Worm (Caenorhabditis elegans): ENCODE results near the gene mig-18.
"Not testable (repeated sequence)": the region's sequence is repeated elsewhere in the genome, so short reads cannot be mapped to it uniquely, and the experiment has no call there.

mig-18 gene

ce11 chrIII:13383159-13383558 lies 19.9 kb upstream of the mig-18 start:
- TF ChIP-seq ref-1 (GFP tag; conservative IDR thresholded peaks at IDR 0.05) (no peak), ztf-29 (GFP tag; IDR thresholded peaks at IDR 0.05) (no peak), klf-2 (GFP tag; conservative IDR thresholded peaks at IDR 0.05) (no peak), ztf-23 (GFP tag; IDR thresholded peaks at IDR 0.05) (no peak), flt-1 (GFP tag; IDR thresholded peaks at IDR 0.05) (no peak), med-1 (GFP tag; optimal IDR thresholded peaks at IDR 0.05; ENCODE audit: insufficient read depth) (no peak), T22C8.4 (GFP tag; IDR thresholded peaks at IDR 0.05) (no peak), tab-1 (GFP tag; IDR thresholded peaks at IDR 0.05) (no peak), cog-1 (tag; optimal IDR thresholded peaks at IDR 0.05) (no peak)

DNA sequence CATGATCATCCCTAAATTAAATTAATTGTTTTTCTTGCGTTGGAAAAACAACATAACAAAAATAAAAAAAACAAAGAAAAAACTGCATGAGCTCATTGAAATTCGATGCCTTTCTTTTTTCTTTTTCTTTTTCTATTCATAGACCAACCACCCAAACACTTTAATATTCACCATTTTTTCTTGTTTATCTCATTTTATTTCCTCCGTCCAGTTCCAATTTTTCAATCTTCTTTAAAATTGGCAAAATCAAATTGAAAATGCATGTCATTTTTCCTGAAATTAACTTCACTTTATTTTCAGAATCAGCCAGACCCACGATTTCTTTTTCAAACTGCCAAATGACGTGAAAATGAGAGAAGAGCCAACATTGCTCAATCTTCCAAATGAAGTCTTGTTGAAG lies 17.2 kb upstream of the mig-18 start, which contains the start of gene T03F6.4:
Gene T03F6.4 (plus strand): TSS at position 301 of the 400 bp plus-strand sequence.
- TF ChIP-seq klf-2 (GFP tag; conservative IDR thresholded peaks at IDR 0.05) (no peak), ztf-23 (GFP tag; IDR thresholded peaks at IDR 0.05) (no peak), cog-1 (tag; optimal IDR thresholded peaks at IDR 0.05) (no peak), ref-1 (GFP tag; conservative IDR thresholded peaks at IDR 0.05) (no peak), ztf-29 (GFP tag; IDR thresholded peaks at IDR 0.05) (no peak), T22C8.4 (GFP tag; IDR thresholded peaks at IDR 0.05) (no peak), tab-1 (GFP tag; IDR thresholded peaks at IDR 0.05) (no peak), flt-1 (GFP tag; IDR thresholded peaks at IDR 0.05) (no peak), med-1 (GFP tag; optimal IDR thresholded peaks at IDR 0.05; ENCODE audit: insufficient read depth) (no peak)

- TF ChIP-seq flt-1 (GFP tag; IDR thresholded peaks at IDR 0.05) (no peak), ref-1 (GFP tag; conservative IDR thresholded peaks at IDR 0.05) (no peak), T22C8.4 (GFP tag; IDR thresholded peaks at IDR 0.05) (no peak), med-1 (GFP tag; optimal IDR thresholded peaks at IDR 0.05; ENCODE audit: insufficient read depth) (no peak), ztf-23 (GFP tag; IDR thresholded peaks at IDR 0.05) (no peak), cog-1 (tag; optimal IDR thresholded peaks at IDR 0.05) (no peak), ztf-29 (GFP tag; IDR thresholded peaks at IDR 0.05) (no peak), klf-2 (GFP tag; conservative IDR thresholded peaks at IDR 0.05) (no peak), tab-1 (GFP tag; IDR thresholded peaks at IDR 0.05) (no peak)
Observed at ce11 chrIII:13388621-13389020, 14.4 kb upstream of the mig-18 start.

DNA sequence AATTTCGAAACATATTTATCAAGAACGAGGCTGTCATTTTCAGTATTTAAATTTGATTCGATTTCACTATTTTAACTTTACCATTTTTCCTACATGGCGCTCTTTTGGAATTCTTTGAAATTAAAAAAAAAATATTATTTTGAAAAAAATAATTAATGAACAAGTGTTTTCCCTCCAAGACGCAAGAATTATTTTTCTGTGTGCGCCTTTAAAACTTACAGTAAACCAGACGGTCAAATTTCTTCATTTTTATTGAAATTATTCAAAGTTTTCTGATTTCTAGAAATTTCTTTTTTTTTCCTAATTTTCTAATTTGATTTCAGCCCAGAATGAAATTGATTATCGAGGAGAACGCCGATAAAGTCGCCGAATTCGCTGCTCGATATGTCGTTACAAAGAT lies 14.0 kb upstream of the mig-18 start, which contains the start of gene T03F6.3:
Gene T03F6.3 (plus strand): TSS at position 318 of the 400 bp plus-strand sequence.
- TF ChIP-seq tab-1 (GFP tag; IDR thresholded peaks at IDR 0.05) = no peak
- TF ChIP-seq ztf-29 (GFP tag; IDR thresholded peaks at IDR 0.05) = no peak
- TF ChIP-seq ztf-23 (GFP tag; IDR thresholded peaks at IDR 0.05) = no peak
- no peak for TF ChIP-seq klf-2 (GFP tag; conservative IDR thresholded peaks at IDR 0.05)
- no peak for TF ChIP-seq flt-1 (GFP tag; IDR thresholded peaks at IDR 0.05)
- no peak for TF ChIP-seq med-1 (GFP tag; optimal IDR thresholded peaks at IDR 0.05; ENCODE audit: insufficient read depth)
- no peak for TF ChIP-seq T22C8.4 (GFP tag; IDR thresholded peaks at IDR 0.05)
- TF ChIP-seq ref-1 (GFP tag; conservative IDR thresholded peaks at IDR 0.05) = no peak
- TF ChIP-seq cog-1 (tag; optimal IDR thresholded peaks at IDR 0.05) = no peak

ce11 chrIII:13390789-13391188 lies 12.2 kb upstream of the mig-18 start:
- no peak for TF ChIP-seq med-1 (GFP tag; optimal IDR thresholded peaks at IDR 0.05; ENCODE audit: insufficient read depth)
- TF ChIP-seq ztf-29 (GFP tag; IDR thresholded peaks at IDR 0.05) = no peak
- TF ChIP-seq T22C8.4 (GFP tag; IDR thresholded peaks at IDR 0.05) = no peak
- TF ChIP-seq ref-1 (GFP tag; conservative IDR thresholded peaks at IDR 0.05) = no peak
- no peak for TF ChIP-seq cog-1 (tag; optimal IDR thresholded peaks at IDR 0.05)
- TF ChIP-seq flt-1 (GFP tag; IDR thresholded peaks at IDR 0.05) = no peak
- TF ChIP-seq ztf-23 (GFP tag; IDR thresholded peaks at IDR 0.05) = no peak
- no peak for TF ChIP-seq klf-2 (GFP tag; conservative IDR thresholded peaks at IDR 0.05)
- no peak for TF ChIP-seq tab-1 (GFP tag; IDR thresholded peaks at IDR 0.05)

ce11 chrIII:13393239-13393638 lies 9.8 kb upstream of the mig-18 start, which contains the start of gene dnj-17:
Gene dnj-17 (minus strand): TSS chrIII:13393339.
- TF ChIP-seq T22C8.4 (GFP tag; IDR thresholded peaks at IDR 0.05) = no peak
- TF ChIP-seq med-1 (GFP tag; optimal IDR thresholded peaks at IDR 0.05; ENCODE audit: insufficient read depth) = no peak
- TF ChIP-seq cog-1 (tag; optimal IDR thresholded peaks at IDR 0.05) = no peak

ce11 chrIII:13393647-13394046 lies 9.4 kb upstream of the mig-18 start, which contains the start of gene qdpr-1:
Gene qdpr-1 (plus strand): TSS chrIII:13393910.
- TF ChIP-seq T22C8.4 (GFP tag; IDR thresholded peaks at IDR 0.05) (no peak), med-1 (GFP tag; optimal IDR thresholded peaks at IDR 0.05; ENCODE audit: insufficient read depth) (no peak), ztf-29 (GFP tag; IDR thresholded peaks at IDR 0.05) (no peak), klf-2 (GFP tag; conservative IDR thresholded peaks at IDR 0.05) (no peak), ref-1 (GFP tag; conservative IDR thresholded peaks at IDR 0.05) (no peak), flt-1 (GFP tag; IDR thresholded peaks at IDR 0.05) (no peak), cog-1 (tag; optimal IDR thresholded peaks at IDR 0.05) (no peak), tab-1 (GFP tag; IDR thresholded peaks at IDR 0.05) (no peak), ztf-23 (GFP tag; IDR thresholded peaks at IDR 0.05) (no peak)

DNA sequence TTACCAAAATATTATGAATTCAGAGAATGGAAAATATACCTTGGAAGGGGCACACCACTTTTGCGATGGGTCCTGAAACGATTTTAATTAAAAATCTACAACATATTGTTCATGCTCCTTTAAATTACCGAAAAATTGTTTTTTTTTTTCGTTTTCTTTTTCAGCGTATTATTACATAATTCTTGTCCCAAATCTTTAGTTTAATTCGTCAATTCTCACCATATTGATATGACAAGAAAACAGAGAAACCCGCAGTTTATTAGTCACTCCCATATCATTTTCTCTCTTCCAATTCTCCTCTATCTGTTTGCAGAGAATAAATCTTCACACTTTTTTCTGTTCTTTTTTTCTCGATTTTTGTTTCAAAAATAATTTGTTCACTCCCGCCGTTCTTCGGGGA lies 7.8 kb upstream of the mig-18 start, which contains the start of gene F11F1.1:
Gene F11F1.1 (plus strand): TSS at position 301 of the 400 bp plus-strand sequence.
- TF ChIP-seq med-1 (GFP tag; optimal IDR thresholded peaks at IDR 0.05; ENCODE audit: insufficient read depth) (no peak), T22C8.4 (GFP tag; IDR thresholded peaks at IDR 0.05) (no peak), tab-1 (GFP tag; IDR thresholded peaks at IDR 0.05) (no peak), klf-2 (GFP tag; conservative IDR thresholded peaks at IDR 0.05) (no peak), ztf-29 (GFP tag; IDR thresholded peaks at IDR 0.05) (no peak), flt-1 (GFP tag; IDR thresholded peaks at IDR 0.05) (no peak), ztf-23 (GFP tag; IDR thresholded peaks at IDR 0.05) (no peak), ref-1 (GFP tag; conservative IDR thresholded peaks at IDR 0.05) (no peak)

DNA sequence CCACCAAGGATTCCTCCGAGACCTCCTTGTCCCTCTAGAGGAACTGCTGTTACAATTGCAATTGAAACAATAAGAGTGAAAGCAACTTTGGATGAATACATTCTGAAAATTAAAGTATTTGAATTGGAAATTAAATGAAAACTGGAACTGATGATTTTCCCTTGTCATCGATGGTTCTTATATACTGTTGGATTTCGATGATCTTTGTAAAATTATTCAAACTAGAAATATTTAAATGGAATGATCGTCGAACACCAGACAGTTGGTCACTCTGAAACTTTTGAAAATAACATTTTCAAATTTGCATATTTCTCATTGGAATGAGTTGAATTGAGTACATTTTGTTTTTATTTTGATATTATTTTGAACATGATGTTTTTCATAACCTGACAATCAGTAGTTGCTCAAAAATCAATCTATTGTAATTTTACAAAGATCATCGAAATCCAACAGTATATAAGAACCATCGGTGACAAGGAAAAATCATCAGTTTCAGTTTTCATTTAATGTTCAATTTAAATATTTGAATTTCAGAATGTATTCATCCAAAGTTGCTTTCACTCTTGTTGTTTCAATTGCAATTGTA lies 1.3 kb upstream of the mig-18 start, which contains the start of the genes srlf-9 and srlf-10:
Gene srlf-9 (minus strand): TSS at position 101 of the 586 bp plus-strand sequence.
Gene srlf-10 (plus strand): TSS at position 536 of the 586 bp plus-strand sequence.
- not testable (repeated sequence) for TF ChIP-seq ztf-23 (GFP tag; IDR thresholded peaks at IDR 0.05); ref-1 (GFP tag; conservative IDR thresholded peaks at IDR 0.05); flt-1 (GFP tag; IDR thresholded peaks at IDR 0.05)
